Fruit fly (Drosophila melanogaster) whole organism, embryonic: ENCODE results near the gene ct.

Source experiments
- Ada2b ChIP-seq: fragments of 200-800 bp; sonication (Bioruptor generic); IDR thresholded peaks from 2 replicates; pipeline ENCODE4 v1.3.6; 2022; ENCODE audit warnings: missing biosample characterization, missing genetic modification characterization
- CG10209 ChIP-seq: fragments of 200-800 bp; sonication (Bioruptor generic); optimal IDR thresholded peaks from 3 replicates; lab custom pipeline; 2017; ENCODE audit warnings: missing biosample characterization, mild to moderate bottlenecking, missing genetic modification characterization, missing genetic modification reagents
- CG1024 ChIP-seq: fragments of 200-800 bp; sonication (Bioruptor generic); IDR thresholded peaks from 2 replicates; pipeline ENCODE4 v1.3.6; 2022; ENCODE audit warnings: missing biosample characterization, missing genetic modification characterization
- CG10431 ChIP-seq: fragments of 200-800 bp; sonication (Bioruptor generic); optimal IDR thresholded peaks from 3 replicates; lab custom pipeline; 2018; ENCODE audit warnings: missing biosample characterization, mild to moderate bottlenecking, missing genetic modification characterization
- CG10654 ChIP-seq: fragments of 200-800 bp; sonication (Bioruptor generic); optimal IDR thresholded peaks from 2 replicates; lab custom pipeline; 2016; ENCODE audit warnings: missing biosample characterization, missing genetic modification characterization
- CG10959 ChIP-seq: fragments of 200-800 bp; sonication (Bioruptor generic); IDR thresholded peaks from 2 replicates; pipeline ENCODE4 v1.3.6; 2022; ENCODE audit warnings: missing biosample characterization, missing genetic modification characterization
- CG11093 ChIP-seq: fragments of 200-800 bp; sonication (Bioruptor generic); IDR thresholded peaks from 3 replicates; pipeline ENCODE4 v1.3.6; 2022; ENCODE audit warnings: missing biosample characterization, missing genetic modification characterization
- CG12071 ChIP-seq: fragments of 200-800 bp; sonication (Bioruptor generic); optimal IDR thresholded peaks from 3 replicates; lab custom pipeline; 2018; ENCODE audit warnings: missing biosample characterization, mild to moderate bottlenecking, missing genetic modification characterization
- CG12104 ChIP-seq: fragments of 200-800 bp; sonication (Bioruptor generic); optimal IDR thresholded peaks from 3 replicates; lab custom pipeline; 2016; ENCODE audit warnings: missing biosample characterization, missing genetic modification characterization
- CG12744 ChIP-seq: fragments of 200-800 bp; sonication (Bioruptor generic); optimal IDR thresholded peaks from 2 replicates; lab custom pipeline; 2016; ENCODE audit warnings: missing biosample characterization, missing genetic modification characterization
- CG13775 ChIP-seq: fragments of 200-800 bp; sonication (Bioruptor generic); optimal IDR thresholded peaks from 3 replicates; lab custom pipeline; 2017; ENCODE audit warnings: missing biosample characterization, mild to moderate bottlenecking, missing genetic modification characterization
- CG17361 ChIP-seq: fragments of 200-800 bp; sonication (Bioruptor generic); IDR thresholded peaks from 3 replicates; pipeline ENCODE4 v1.3.6; 2022; ENCODE audit warnings: missing biosample characterization, missing genetic modification characterization
- CG18476 ChIP-seq: fragments of 200-800 bp; sonication (Bioruptor generic); optimal IDR thresholded peaks from 2 replicates; lab custom pipeline; 2016; ENCODE audit warnings: missing biosample characterization, mild to moderate bottlenecking, missing genetic modification characterization
- CG18764 ChIP-seq: fragments of 200-800 bp; sonication (Bioruptor generic); optimal IDR thresholded peaks from 3 replicates; lab custom pipeline; 2016; ENCODE audit warnings: missing biosample characterization, missing genetic modification characterization
- CG2678 ChIP-seq: fragments of 200-800 bp; sonication (Bioruptor generic); optimal IDR thresholded peaks from 3 replicates; lab custom pipeline; 2019; ENCODE audit warnings: missing biosample characterization, mild to moderate bottlenecking, missing genetic modification characterization, moderate library complexity
- CG30020 ChIP-seq: fragments of 200-800 bp; optimal IDR thresholded peaks from 2 replicates; lab custom pipeline; 2019; ENCODE audit warnings: missing biosample characterization, mild to moderate bottlenecking, missing genetic modification characterization, moderate library complexity
- CG31441 ChIP-seq: fragments of 200-800 bp; sonication (Bioruptor generic); IDR thresholded peaks from 2 replicates; pipeline ENCODE4 v1.3.6; 2022; ENCODE audit warnings: missing biosample characterization, missing genetic modification characterization
- CG32767 ChIP-seq: fragments of 200-800 bp; sonication (Bioruptor generic); IDR thresholded peaks from 2 replicates; pipeline ENCODE4 v1.3.6; 2022; ENCODE audit warnings: missing biosample characterization, missing genetic modification characterization
- CG32772 ChIP-seq: fragments of 200-800 bp; sonication (Bioruptor generic); IDR thresholded peaks from 2 replicates; pipeline ENCODE4 v1.3.6; 2022; ENCODE audit warnings: missing biosample characterization, missing genetic modification characterization
- CG3407 ChIP-seq: fragments of 200-800 bp; sonication (Bioruptor generic); optimal IDR thresholded peaks from 2 replicates; lab custom pipeline; 2018; ENCODE audit warnings: missing biosample characterization, mild to moderate bottlenecking, missing genetic modification characterization
- CG3838 ChIP-seq: fragments of 200-800 bp; sonication (Bioruptor generic); optimal IDR thresholded peaks from 3 replicates; lab custom pipeline; 2016; ENCODE audit warnings: missing biosample characterization, missing genetic modification characterization
- CG4707 ChIP-seq: fragments of 200-800 bp; sonication (Bioruptor generic); optimal IDR thresholded peaks from 2 replicates; lab custom pipeline; 2018; ENCODE audit warnings: missing biosample characterization, mild to moderate bottlenecking, missing genetic modification characterization, moderate library complexity
- CG6854 ChIP-seq: fragments of 200-800 bp; sonication (Bioruptor generic); optimal IDR thresholded peaks from 3 replicates; lab custom pipeline; 2017; ENCODE audit warnings: missing biosample characterization, mild to moderate bottlenecking, missing genetic modification characterization
- CG7556 ChIP-seq: fragments of 200-800 bp; sonication (Bioruptor generic); optimal IDR thresholded peaks from 2 replicates; lab custom pipeline; 2017; ENCODE audit warnings: missing biosample characterization, mild to moderate bottlenecking, missing genetic modification characterization
- CG7786 ChIP-seq: fragments of 200-800 bp; sonication (Bioruptor generic); optimal IDR thresholded peaks from 2 replicates; lab custom pipeline; 2016; ENCODE audit warnings: missing biosample characterization, missing genetic modification characterization
- CG8944 ChIP-seq: fragments of 200-800 bp; sonication (Bioruptor generic); optimal IDR thresholded peaks from 3 replicates; lab custom pipeline; 2016; ENCODE audit warnings: missing biosample characterization, missing genetic modification characterization
- CG9817 ChIP-seq: fragments of 200-800 bp; sonication (Bioruptor generic); optimal IDR thresholded peaks from 2 replicates; lab custom pipeline; 2018; ENCODE audit warnings: missing biosample characterization, mild to moderate bottlenecking, missing genetic modification characterization, moderate library complexity
- CkIIα-i1 ChIP-seq: fragments of 200-800 bp; sonication (Bioruptor generic); IDR thresholded peaks from 2 replicates; pipeline ENCODE4 v1.3.6; 2022; ENCODE audit warnings: missing biosample characterization, missing genetic modification characterization
- Dbx ChIP-seq: fragments of 200-800 bp; sonication (Bioruptor generic); IDR thresholded peaks from 3 replicates; pipeline ENCODE4 v1.3.6; 2022; ENCODE audit warnings: missing biosample characterization, missing genetic modification characterization
- Fer3 ChIP-seq: fragments of 200-800 bp; sonication (Bioruptor generic); optimal IDR thresholded peaks from 2 replicates; lab custom pipeline; 2018; ENCODE audit warnings: missing biosample characterization, mild to moderate bottlenecking, missing genetic modification characterization, moderate library complexity
- HHEX ChIP-seq: fragments of 200-800 bp; sonication (Bioruptor generic); optimal IDR thresholded peaks from 3 replicates; lab custom pipeline; 2017; ENCODE audit warnings: missing biosample characterization, mild to moderate bottlenecking, missing genetic modification characterization, missing genetic modification reagents
- Max ChIP-seq: fragments of 200-800 bp; sonication (Bioruptor generic); optimal IDR thresholded peaks from 2 replicates; lab custom pipeline; 2016; ENCODE audit warnings: missing biosample characterization, mild to moderate bottlenecking, missing genetic modification characterization
- NC2α ChIP-seq: fragments of 200-800 bp; sonication (Bioruptor generic); optimal IDR thresholded peaks from 2 replicates; lab custom pipeline; 2016; ENCODE audit warnings: missing biosample characterization, missing genetic modification characterization
- crc ChIP-seq: fragments of 200-800 bp; sonication (Bioruptor generic); optimal IDR thresholded peaks from 2 replicates; lab custom pipeline; 2016; ENCODE audit warnings: missing biosample characterization, missing genetic modification characterization
- croc ChIP-seq: fragments of 200-800 bp; sonication (Bioruptor generic); conservative IDR thresholded peaks from 3 replicates; pipeline ENCODE4 v1.3.6; 2022; ENCODE audit warnings: missing biosample characterization, missing genetic modification characterization
- danr ChIP-seq: fragments of 200-800 bp; sonication (Bioruptor generic); IDR thresholded peaks from 2 replicates; pipeline ENCODE4 v1.3.6; 2022; ENCODE audit warnings: missing biosample characterization, missing genetic modification characterization
- esg ChIP-seq: fragments of 200-800 bp; sonication (Bioruptor generic); conservative IDR thresholded peaks from 2 replicates; pipeline ENCODE4 v1.3.6; 2022; ENCODE audit warnings: missing biosample characterization, missing genetic modification characterization
- fd3F ChIP-seq: fragments of 200-800 bp; sonication (Bioruptor generic); optimal IDR thresholded peaks from 2 replicates; lab custom pipeline; 2018; ENCODE audit warnings: missing biosample characterization, mild to moderate bottlenecking, missing genetic modification characterization, moderate library complexity
- gsb-n ChIP-seq: fragments of 200-800 bp; sonication (Bioruptor generic); optimal IDR thresholded peaks from 3 replicates; lab custom pipeline; 2018; ENCODE audit warnings: missing biosample characterization, mild to moderate bottlenecking, missing genetic modification characterization
- her ChIP-seq: fragments of 200-800 bp; sonication (Bioruptor generic); optimal IDR thresholded peaks from 2 replicates; lab custom pipeline; 2016; ENCODE audit warnings: missing biosample characterization, missing genetic modification characterization
- inv ChIP-seq: fragments of 200-800 bp; sonication (Bioruptor generic); IDR thresholded peaks from 2 replicates; pipeline ENCODE4 v1.3.6; 2022; ENCODE audit warnings: missing biosample characterization, missing genetic modification characterization; ENCODE audit not compliant: partially characterized antibody
- kah ChIP-seq: fragments of 200-800 bp; sonication (Bioruptor generic); optimal IDR thresholded peaks from 2 replicates; lab custom pipeline; 2018; ENCODE audit warnings: missing biosample characterization, mild to moderate bottlenecking, missing genetic modification characterization
- lilli ChIP-seq: fragments of 200-800 bp; sonication (Bioruptor generic); optimal IDR thresholded peaks from 3 replicates; lab custom pipeline; 2016; ENCODE audit warnings: missing biosample characterization, missing genetic modification characterization
- luna ChIP-seq: fragments of 200-800 bp; sonication (Bioruptor generic); optimal IDR thresholded peaks from 2 replicates; lab custom pipeline; 2016; ENCODE audit warnings: missing biosample characterization, missing genetic modification characterization
- maf-S ChIP-seq: fragments of 200-800 bp; sonication (Bioruptor generic); optimal IDR thresholded peaks from 2 replicates; lab custom pipeline; 2016; ENCODE audit warnings: missing biosample characterization, missing genetic modification characterization
- nom ChIP-seq: fragments of 200-800 bp; sonication (Bioruptor generic); optimal IDR thresholded peaks from 2 replicates; lab custom pipeline; 2017; ENCODE audit warnings: missing biosample characterization, missing genetic modification characterization, mild to moderate bottlenecking, moderate library complexity, missing genetic modification reagents
- pnt ChIP-seq: fragments of 200-800 bp; sonication (Bioruptor generic); optimal IDR thresholded peaks from 3 replicates; lab custom pipeline; 2016; ENCODE audit warnings: missing biosample characterization, missing genetic modification characterization
- pum ChIP-seq: fragments of 200-800 bp; sonication (Bioruptor generic); optimal IDR thresholded peaks from 2 replicates; lab custom pipeline; 2016; ENCODE audit warnings: missing biosample characterization, missing genetic modification characterization
- shn ChIP-seq: fragments of 200-800 bp; sonication (Bioruptor generic); optimal IDR thresholded peaks from 3 replicates; lab custom pipeline; 2016; ENCODE audit warnings: missing biosample characterization, missing genetic modification characterization
- slbo ChIP-seq: fragments of 200-800 bp; sonication (Bioruptor generic); IDR thresholded peaks from 2 replicates; pipeline ENCODE4 v1.3.6; 2022; ENCODE audit warnings: missing biosample characterization, missing genetic modification characterization
- vvl ChIP-seq: fragments of 200-800 bp; sonication (Bioruptor generic); IDR thresholded peaks from 2 replicates; pipeline ENCODE4 v1.3.6; 2022; ENCODE audit warnings: missing biosample characterization, missing genetic modification characterization
- zfh2 ChIP-seq: fragments of 200-800 bp; sonication (Bioruptor generic); optimal IDR thresholded peaks from 2 replicates; lab custom pipeline; 2016; ENCODE audit warnings: missing biosample characterization, missing genetic modification characterization

The ct gene

dm6 chrX:7618195-7618594, 10.0 kb downstream of the ct start (continued):
- no peak for TF ChIP-seq nom
- peak; percentile 81 for TF ChIP-seq CG8944 (GFP tag; lab: Kevin White, UChicago)
- TF ChIP-seq vvl (GFP tag; lab: Robert Waterston, UW), result peak; percentile 85
- TF ChIP-seq CG9817 (tag; lab: Kevin White, UChicago), result peak; percentile 49
- TF ChIP-seq pnt (GFP tag; lab: Kevin White, UChicago), result peak; percentile 83
- peak; percentile 63 for TF ChIP-seq shn (GFP tag; lab: Kevin White, UChicago)
- peak; percentile 49 for TF ChIP-seq danr
- TF ChIP-seq Max, result peak; percentile 54
- peak; percentile 53 for TF ChIP-seq HHEX (GFP tag; lab: Kevin White, UChicago)
- TF ChIP-seq NC2α (GFP tag; lab: Kevin White, UChicago), result peak; percentile 48
- TF ChIP-seq CG4707 (GFP tag; lab: Kevin White, UChicago), result peak; percentile 64
- TF ChIP-seq Ada2b (GFP tag; lab: Robert Waterston, UW), result peak; percentile 78
- TF ChIP-seq zfh2 (GFP tag; lab: Kevin White, UChicago), result peak; percentile 49
- peak; percentile 75 for TF ChIP-seq CG7786 (GFP tag; lab: Kevin White, UChicago)
- TF ChIP-seq luna (GFP tag; lab: Kevin White, UChicago), result peak; percentile 9
- peak; percentile 75 for TF ChIP-seq croc
- peak; percentile 36 for TF ChIP-seq CG12744 (GFP tag; lab: Kevin White, UChicago)
- peak; percentile 65 for TF ChIP-seq CG1024 (GFP tag; lab: Robert Waterston, UW)
- peak; percentile 48 for TF ChIP-seq CG12104 (GFP tag; lab: Kevin White, UChicago)
- TF ChIP-seq CG17361 (GFP tag; lab: Robert Waterston, UW), result peak; percentile 84
- TF ChIP-seq Fer3 (tag; lab: Kevin White, UChicago), result peak; percentile 57
- TF ChIP-seq gsb-n (tag; lab: Kevin White, UChicago), result peak; percentile 71
- peak; percentile 76 for TF ChIP-seq CG10959
- peak; percentile 75 for TF ChIP-seq esg (GFP tag; lab: Robert Waterston, UW)
- TF ChIP-seq CG6854, result no peak
- no peak for TF ChIP-seq CG10431 (GFP tag; lab: Kevin White, UChicago)
- TF ChIP-seq CG30020, result peak; percentile 17
- no peak for TF ChIP-seq CG3838 (GFP tag; lab: Kevin White, UChicago)
- TF ChIP-seq lilli (GFP tag; lab: Kevin White, UChicago), result peak; percentile 80
- TF ChIP-seq CG3407 (GFP tag; lab: Kevin White, UChicago), result peak; percentile 50
- TF ChIP-seq CG32772 (GFP tag; lab: Robert Waterston, UW), result peak; percentile 85
- TF ChIP-seq fd3F (GFP tag; lab: Kevin White, UChicago), result peak; percentile 26
- peak; percentile 80 for TF ChIP-seq CG2678 (tag; lab: Kevin White, UChicago)
- peak; percentile 56 for TF ChIP-seq slbo (GFP tag; lab: Robert Waterston, UW)
- peak; percentile 64; the same call in 1 of the 3 replicates for TF ChIP-seq CG11093 (GFP tag; lab: Robert Waterston, UW)
- TF ChIP-seq pum (GFP tag; lab: Kevin White, UChicago), result peak; percentile 82
- TF ChIP-seq CG32767 (GFP tag; lab: Robert Waterston, UW), result no peak
- peak; percentile 60 for TF ChIP-seq CG18476 (GFP tag; lab: Kevin White, UChicago)
- peak; percentile 40 for TF ChIP-seq CG13775 (GFP tag; lab: Kevin White, UChicago)
- peak; percentile 43 for TF ChIP-seq maf-S
- TF ChIP-seq inv, result no peak
- TF ChIP-seq CG18764, result peak; percentile 70
- TF ChIP-seq CG31441 (GFP tag; lab: Robert Waterston, UW), result peak; percentile 83
- peak; percentile 53 for TF ChIP-seq CG7556 (GFP tag; lab: Kevin White, UChicago)
- peak; percentile 69 for TF ChIP-seq her
- peak; percentile 52; the same call in 1 of the 3 replicates for TF ChIP-seq Dbx
- TF ChIP-seq CG12071 (GFP tag; lab: Kevin White, UChicago), result peak; percentile 57
- peak; percentile 64 for TF ChIP-seq kah (GFP tag; lab: Kevin White, UChicago)
- no peak for TF ChIP-seq CkIIα-i1 (GFP tag; lab: Robert Waterston, UW)
- peak; percentile 66 for TF ChIP-seq crc (GFP tag; lab: Kevin White, UChicago)
- TF ChIP-seq CG10209 (GFP tag; lab: Kevin White, UChicago), result peak; percentile 69
- TF ChIP-seq CG10654 (GFP tag; lab: Kevin White, UChicago), result peak; percentile 75
